Worm (Caenorhabditis elegans) whole organism, mixed stage, embryonic: ENCODE measurements around the gene pqe-1.
A peak's percentile ranks its signal among the peaks of the same experiment; 100 is the strongest.

Source experiments
- M03D4.4 ChIP-seq: sonication (generic microtip); optimal IDR thresholded peaks from 2 replicates; lab custom pipeline; 2017; ENCODE audit warnings: mild to moderate bottlenecking, missing genetic modification characterization, missing compliant biosample characterization
- ceh-39 ChIP-seq: fragments of 150-350 bp; optimal IDR thresholded peaks from 2 replicates; lab custom pipeline; 2014; ENCODE audit warnings: missing biosample characterization, missing genetic modification characterization
- ceh-43 ChIP-seq: fragments of 200-800 bp; sonication (Bioruptor generic); optimal IDR thresholded peaks from 2 replicates; lab custom pipeline; 2018; ENCODE audit warnings: mild to moderate bottlenecking, missing genetic modification characterization, moderate library complexity, missing compliant biosample characterization
- ceh-83 ChIP-seq: fragments of 200-800 bp; sonication (Bioruptor generic); optimal IDR thresholded peaks from 2 replicates; lab custom pipeline; 2018; ENCODE audit warnings: mild to moderate bottlenecking, missing genetic modification characterization, missing compliant biosample characterization
- cnd-1 ChIP-seq: fragments of 200-800 bp; sonication (Bioruptor generic); optimal IDR thresholded peaks from 2 replicates; lab custom pipeline; 2018; ENCODE audit warnings: mild to moderate bottlenecking, missing genetic modification characterization, missing compliant biosample characterization
- drap-1 ChIP-seq: fragments of 200-800 bp; sonication (Bioruptor generic); optimal IDR thresholded peaks from 3 replicates; lab custom pipeline; 2018; ENCODE audit warnings: mild to moderate bottlenecking, missing genetic modification characterization, missing compliant biosample characterization
- elt-1 ChIP-seq: sonication (generic microtip); optimal IDR thresholded peaks from 2 replicates; lab custom pipeline; 2017; ENCODE audit warnings: missing genetic modification characterization, mild to moderate bottlenecking, missing compliant biosample characterization, antibody characterized with exemption, moderate library complexity, borderline replicate concordance; ENCODE audit not compliant: insufficient read depth
- elt-3 ChIP-seq: fragments of 150-350 bp; optimal IDR thresholded peaks from 2 replicates; lab custom pipeline; 2014; ENCODE audit warnings: missing biosample characterization, missing genetic modification characterization
- flh-1 ChIP-seq: fragments of 200-800 bp; sonication (Bioruptor generic); optimal IDR thresholded peaks from 2 replicates; lab custom pipeline; 2018; ENCODE audit warnings: mild to moderate bottlenecking, missing genetic modification characterization, moderate library complexity, missing compliant biosample characterization
- ham-2 ChIP-seq: fragments of 200-800 bp; sonication (Bioruptor generic); optimal IDR thresholded peaks from 2 replicates; lab custom pipeline; 2018; ENCODE audit warnings: mild to moderate bottlenecking, missing genetic modification characterization, missing compliant biosample characterization
- hlh-1 ChIP-seq: fragments of 150-350 bp; optimal IDR thresholded peaks from 2 replicates; lab custom pipeline; 2014; ENCODE audit warnings: missing biosample characterization, missing genetic modification reagents, missing genetic modification characterization
- lin-32 ChIP-seq: fragments of 200-800 bp; sonication (Bioruptor generic); optimal IDR thresholded peaks from 2 replicates; lab custom pipeline; 2018; ENCODE audit warnings: mild to moderate bottlenecking, missing genetic modification characterization, missing compliant biosample characterization
- lsy-2 ChIP-seq: fragments of 150-350 bp; optimal IDR thresholded peaks from 2 replicates; lab custom pipeline; 2014; ENCODE audit warnings: missing biosample characterization, missing genetic modification characterization
- mab-5 ChIP-seq: fragments of 150-350 bp; optimal IDR thresholded peaks from 2 replicates; lab custom pipeline; 2014; ENCODE audit warnings: missing biosample characterization, missing genetic modification characterization
- mep-1 ChIP-seq: fragments of 150-350 bp; optimal IDR thresholded peaks from 2 replicates; lab custom pipeline; 2017; ENCODE audit warnings: missing biosample characterization, missing genetic modification reagents, missing genetic modification characterization, inconsistent platforms
- mls-2 ChIP-seq: sonication (generic microtip); optimal IDR thresholded peaks from 2 replicates; lab custom pipeline; 2016; ENCODE audit warnings: mild to moderate bottlenecking, missing genetic modification characterization, moderate library complexity, missing compliant biosample characterization
- nhr-12 ChIP-seq: fragments of 150-350 bp; optimal IDR thresholded peaks from 2 replicates; lab custom pipeline; 2014; ENCODE audit warnings: missing biosample characterization, missing genetic modification characterization
- nhr-237 ChIP-seq: fragments of 150-350 bp; optimal IDR thresholded peaks from 2 replicates; lab custom pipeline; 2014; ENCODE audit warnings: missing biosample characterization, missing genetic modification characterization
- nhr-28 ChIP-seq: fragments of 150-350 bp; optimal IDR thresholded peaks from 2 replicates; lab custom pipeline; 2014; ENCODE audit warnings: missing biosample characterization, missing genetic modification characterization
- nhr-76 ChIP-seq: sonication (generic microtip); optimal IDR thresholded peaks from 2 replicates; lab custom pipeline; 2017; ENCODE audit warnings: missing biosample characterization, missing genetic modification characterization
- pha-4 ChIP-seq: fragments of 150-350 bp; optimal IDR thresholded peaks from 2 replicates; lab custom pipeline; 2018; ENCODE audit warnings: missing biosample characterization, missing genetic modification reagents, missing genetic modification characterization
- sem-2 ChIP-seq: fragments of 200-800 bp; sonication (Bioruptor generic); optimal IDR thresholded peaks from 2 replicates; lab custom pipeline; 2018; ENCODE audit warnings: mild to moderate bottlenecking, missing genetic modification characterization, missing compliant biosample characterization
- snpc-4 ChIP-seq: fragments of 150-350 bp; optimal IDR thresholded peaks from 2 replicates; lab custom pipeline; 2014; ENCODE audit warnings: missing biosample characterization, missing genetic modification characterization
- tbx-8 ChIP-seq: fragments of 200-800 bp; sonication (Bioruptor generic); optimal IDR thresholded peaks from 2 replicates; lab custom pipeline; 2018; ENCODE audit warnings: mild to moderate bottlenecking, missing genetic modification characterization, moderate library complexity, missing compliant biosample characterization
- unc-120 ChIP-seq: sonication (generic microtip); optimal IDR thresholded peaks from 2 replicates; lab custom pipeline; 2017; ENCODE audit warnings: missing genetic modification characterization, missing compliant biosample characterization; ENCODE audit not compliant: poor library complexity, severe bottlenecking
- unc-39 ChIP-seq: fragments of 150-350 bp; optimal IDR thresholded peaks from 2 replicates; lab custom pipeline; 2014; ENCODE audit warnings: missing biosample characterization, missing genetic modification characterization
- zip-8 ChIP-seq: fragments of 150-350 bp; optimal IDR thresholded peaks from 2 replicates; lab custom pipeline; 2014; ENCODE audit warnings: missing biosample characterization, missing genetic modification characterization
- ztf-11 ChIP-seq: fragments of 150-350 bp; optimal IDR thresholded peaks from 2 replicates; lab custom pipeline; 2014; ENCODE audit warnings: missing biosample characterization, missing genetic modification characterization

Gene pqe-1

ce11 chrIII:5340530-5340929, 29.5 kb downstream of the pqe-1 start:
- TF ChIP-seq hlh-1 (no peak), sem-2 (no peak), mep-1 (tag; lab: Kevin White, UChicago) (no peak), elt-3 (tag; lab: Kevin White, UChicago) (no peak), tbx-8 (GFP tag; lab: Kevin White, UChicago) (no peak), flh-1 (GFP tag; lab: Kevin White, UChicago) (no peak), elt-1 (tag; lab: Kevin White, UChicago) (no peak), ztf-11 (tag; lab: Kevin White, UChicago) (no peak), unc-39 (tag; lab: Kevin White, UChicago) (no peak), ceh-43 (GFP tag; lab: Kevin White, UChicago) (no peak), nhr-237 (tag; lab: Kevin White, UChicago) (no peak), ceh-83 (GFP tag; lab: Kevin White, UChicago) (no peak), mab-5 (tag; lab: Kevin White, UChicago) (no peak), lsy-2 (tag; lab: Kevin White, UChicago) (no peak), snpc-4 (tag; lab: Kevin White, UChicago) (no peak)
- TF ChIP-seq, all 35 proteins: peak for 0

ce11 chrIII:5341382-5341781, 30.3 kb downstream of the pqe-1 start, which contains the start of gene ZK121.2:
Gene ZK121.2 (plus strand): TSS chrIII:5341682.
- no peak for TF ChIP-seq sem-2
- no peak for TF ChIP-seq ceh-43 (GFP tag; lab: Kevin White, UChicago)
- TF ChIP-seq zip-8 (tag; lab: Kevin White, UChicago) = no peak
- no peak for TF ChIP-seq ham-2
- no peak for TF ChIP-seq nhr-28 (tag; lab: Kevin White, UChicago)
- TF ChIP-seq elt-1 (tag; lab: Kevin White, UChicago) = no peak
- no peak for TF ChIP-seq flh-1 (GFP tag; lab: Kevin White, UChicago)

ce11 chrIII:5343555-5343954, 32.5 kb downstream of the pqe-1 start:
- TF ChIP-seq drap-1 (GFP tag; lab: Kevin White, UChicago) (no peak), elt-1 (tag; lab: Kevin White, UChicago) (no peak), lin-32 (GFP tag; lab: Kevin White, UChicago) (no peak), pha-4 (tag; lab: Kevin White, UChicago) (no peak), ceh-39 (no peak), lsy-2 (tag; lab: Kevin White, UChicago) (no peak), mls-2 (no peak), mab-5 (tag; lab: Kevin White, UChicago) (no peak), ztf-11 (tag; lab: Kevin White, UChicago) (no peak), ceh-83 (GFP tag; lab: Kevin White, UChicago) (no peak), flh-1 (GFP tag; lab: Kevin White, UChicago) (no peak), zip-8 (tag; lab: Kevin White, UChicago) (no peak), nhr-28 (tag; lab: Kevin White, UChicago) (no peak), M03D4.4 (tag; lab: Kevin White, UChicago) (no peak), unc-120 (tag; lab: Kevin White, UChicago) (no peak), nhr-76 (tag; lab: Kevin White, UChicago) (no peak)

ce11 chrIII:5344561-5344960, 33.5 kb downstream of the pqe-1 start:
- TF ChIP-seq lin-32 (GFP tag; lab: Kevin White, UChicago) (no peak), ztf-11 (tag; lab: Kevin White, UChicago) (no peak), drap-1 (GFP tag; lab: Kevin White, UChicago) (no peak), nhr-12 (tag; lab: Kevin White, UChicago) (no peak), zip-8 (tag; lab: Kevin White, UChicago) (peak; percentile 90), sem-2 (no peak), snpc-4 (tag; lab: Kevin White, UChicago) (no peak)

ce11 chrIII:5346017-5346416, 35.0 kb downstream of the pqe-1 start, which contains the start of gene glrx-21:
Gene glrx-21 (minus strand): TSS chrIII:5346117.
- TF ChIP-seq zip-8 (tag; lab: Kevin White, UChicago) = no peak
- no peak for TF ChIP-seq nhr-76 (tag; lab: Kevin White, UChicago)
- no peak for TF ChIP-seq cnd-1
- no peak for TF ChIP-seq ceh-43 (GFP tag; lab: Kevin White, UChicago)
- TF ChIP-seq, all 35 proteins: peak for 0
